Fruit fly (Drosophila melanogaster) whole organism, adult: ENCODE results near the gene CG43332.

Source experiments
- CG11617 ChIP-seq: fragments of 200-800 bp; sonication (Bioruptor generic); optimal IDR thresholded peaks from 2 replicates; lab custom pipeline; 2017; ENCODE audit warnings: mild to moderate bottlenecking, missing biosample characterization, missing genetic modification reagents, missing genetic modification characterization
- Mnt ChIP-seq: fragments of 200-800 bp; sonication (Bioruptor generic); optimal IDR thresholded peaks from 2 replicates; lab custom pipeline; 2016; ENCODE audit warnings: missing biosample characterization, mild to moderate bottlenecking, missing genetic modification characterization
- bab1 ChIP-seq: fragments of 200-800 bp; sonication (Bioruptor generic); optimal IDR thresholded peaks from 3 replicates; lab custom pipeline; 2019; ENCODE audit warnings: missing biosample characterization, mild to moderate bottlenecking, missing genetic modification characterization, moderate library complexity
- kay ChIP-seq: fragments of 200-800 bp; sonication (Bioruptor generic); peaks from one replicate; lab custom pipeline; 2016; ENCODE audit warnings: missing biosample characterization, missing genetic modification characterization, borderline replicate concordance
- pad ChIP-seq: fragments of 200-800 bp; sonication (Bioruptor generic); optimal IDR thresholded peaks from 3 replicates; lab custom pipeline; 2017; ENCODE audit warnings: missing biosample characterization, missing genetic modification characterization, mild to moderate bottlenecking, moderate library complexity, missing genetic modification reagents
- tj ChIP-seq: fragments of 200-800 bp; sonication (Bioruptor generic); optimal IDR thresholded peaks from 3 replicates; lab custom pipeline; 2017; ENCODE audit warnings: missing biosample characterization, mild to moderate bottlenecking, missing genetic modification characterization, moderate library complexity

DNA sequence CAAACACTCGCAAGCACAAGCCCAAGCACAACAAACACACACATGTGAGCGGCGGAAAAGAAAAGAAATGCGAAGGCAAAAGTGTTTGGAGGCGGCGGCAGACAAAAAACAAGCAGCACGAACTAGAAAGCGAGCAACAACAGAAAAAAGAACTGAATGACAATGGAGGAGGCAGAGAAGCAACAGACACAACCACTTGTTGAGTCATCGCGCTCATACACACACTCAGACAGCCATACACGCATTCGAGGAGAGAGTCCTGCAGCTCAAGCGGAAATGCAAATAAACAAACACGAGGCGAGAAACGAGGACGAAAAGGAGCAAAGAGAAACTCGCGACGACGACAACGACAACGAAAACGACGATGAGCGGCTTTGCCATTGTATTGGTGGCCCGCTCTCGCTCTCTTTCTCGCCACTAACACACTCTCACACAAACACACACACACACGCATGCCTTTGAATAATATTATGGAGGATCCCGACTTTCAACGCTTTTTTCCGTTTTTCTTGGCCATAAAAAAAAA, 47.0 kb downstream of the CG43332 start:
- no peak for TF ChIP-seq tj (GFP tag; lab: Kevin White, UChicago)
- TF ChIP-seq kay (GFP tag; lab: Kevin White, UChicago), result no peak
- no peak for TF ChIP-seq Mnt (GFP tag; lab: Kevin White, UChicago)
- no peak for TF ChIP-seq CG11617 (GFP tag; lab: Kevin White, UChicago)
- TF ChIP-seq pad (GFP tag; lab: Kevin White, UChicago), result no peak
- TF ChIP-seq bab1, result no peak
